Worm (Caenorhabditis elegans): Measurements from ENCODE around the gene ZK370.4.

- TF ChIP-seq ceh-40 (GFP tag; IDR thresholded peaks at IDR 0.05) (no peak), ceh-91 (GFP tag; IDR thresholded peaks at IDR 0.05) (no peak), zfh-2 (GFP tag; conservative IDR thresholded peaks at IDR 0.05) (no peak)
Observed at ce11 chrIII:8709735-8710134, 21.5 kb downstream of the ZK370.4 start.

Data from whole organism, young adult.